Fruit fly (Drosophila melanogaster): Measurements from ENCODE around the gene colt.

Gene colt

dm6 chr2L:2729882-2730281 is 40.0 kb downstream of the colt start (continued):
- no peak for TF ChIP-seq CG10267 (tag; optimal IDR thresholded peaks at IDR 0.05)
- no peak for TF ChIP-seq Hr3 (GFP tag; optimal IDR thresholded peaks at IDR 0.05)
- no peak for TF ChIP-seq nerfin-2 (GFP tag; IDR thresholded peaks at IDR 0.05; ENCODE audit: partially characterized antibody)
- no peak for TF ChIP-seq disco-r (GFP tag; optimal IDR thresholded peaks at IDR 0.05)
- peak; percentile 54; the same call in 1 of the 2 replicates for TF ChIP-seq vvl (GFP tag; IDR thresholded peaks at IDR 0.05)
- peak; percentile 41 for TF ChIP-seq gem (tag; optimal IDR thresholded peaks at IDR 0.05)
- TF ChIP-seq Dll (GFP tag; IDR thresholded peaks at IDR 0.05; ENCODE audit: partially characterized antibody) = no peak
- peak; percentile 75 for TF ChIP-seq CG9932 (GFP tag; IDR thresholded peaks at IDR 0.05)
- TF ChIP-seq Side (GFP tag; optimal IDR thresholded peaks at IDR 0.05) = no peak
- no peak for TF ChIP-seq Fer2 (tag; optimal IDR thresholded peaks at IDR 0.05)
- no peak for TF ChIP-seq Oaz (GFP tag; IDR thresholded peaks at IDR 0.05)
- TF ChIP-seq CG11723 (GFP tag; optimal IDR thresholded peaks at IDR 0.05) = no peak
- TF ChIP-seq gsb-n (tag; optimal IDR thresholded peaks at IDR 0.05) = no peak
- TF ChIP-seq CG2202 (tag; optimal IDR thresholded peaks at IDR 0.05) = no peak
- TF ChIP-seq Ravus (GFP tag; IDR thresholded peaks at IDR 0.05) = no peak
- peak; percentile 54 for TF ChIP-seq E2f1 (GFP tag; IDR thresholded peaks at IDR 0.05)
- no peak for TF ChIP-seq Hand (GFP tag; optimal IDR thresholded peaks at IDR 0.05)
- no peak for TF ChIP-seq wor (GFP tag; IDR thresholded peaks at IDR 0.05)
- no peak for TF ChIP-seq CG8944 (GFP tag; optimal IDR thresholded peaks at IDR 0.05)
- TF ChIP-seq hb (GFP tag; IDR thresholded peaks at IDR 0.05; ENCODE audit: partially characterized antibody) = no peak
- TF ChIP-seq Aef1 (GFP tag; IDR thresholded peaks at IDR 0.05) = no peak
- TF ChIP-seq CG13894 (tag; optimal IDR thresholded peaks at IDR 0.05) = peak; percentile 54
- TF ChIP-seq crp (GFP tag; optimal IDR thresholded peaks at IDR 0.05) = no peak
- no peak for TF ChIP-seq eve (GFP tag; optimal IDR thresholded peaks at IDR 0.05)
- TF ChIP-seq sens-2 (GFP tag; IDR thresholded peaks at IDR 0.05) = no peak
- TF ChIP-seq wek (GFP tag; optimal IDR thresholded peaks at IDR 0.05) = no peak
- no peak for TF ChIP-seq Dad (GFP tag; optimal IDR thresholded peaks at IDR 0.05)
- TF ChIP-seq en (GFP tag; optimal IDR thresholded peaks at IDR 0.05) = no peak
- TF ChIP-seq Ets97D (GFP tag; optimal IDR thresholded peaks at IDR 0.05) = no peak
- TF ChIP-seq cg (GFP tag; optimal IDR thresholded peaks at IDR 0.05) = no peak
- no peak for TF ChIP-seq TFAM (GFP tag; optimal IDR thresholded peaks at IDR 0.05)
- TF ChIP-seq Sox102F (GFP tag; optimal IDR thresholded peaks at IDR 0.05) = peak; percentile 10
- TF ChIP-seq ara (GFP tag; IDR thresholded peaks at IDR 0.05) = no peak
- TF ChIP-seq Oli (tag; optimal IDR thresholded peaks at IDR 0.05) = peak; percentile 16
- TF ChIP-seq Poxn (GFP tag; IDR thresholded peaks at IDR 0.05) = no peak
- peak; percentile 65; the same call in 1 of the 4 replicates for TF ChIP-seq chinmo (GFP tag; IDR thresholded peaks at IDR 0.05; ENCODE audit: partially characterized antibody)
- TF ChIP-seq CG18619 (GFP tag; optimal IDR thresholded peaks at IDR 0.05) = peak; percentile 40
- no peak for TF ChIP-seq CG4854 (GFP tag; optimal IDR thresholded peaks at IDR 0.05)
- no peak for TF ChIP-seq br (optimal IDR thresholded peaks at IDR 0.05)
- no peak for TF ChIP-seq Lim3 (GFP tag; IDR thresholded peaks at IDR 0.05)
- peak; percentile 6 for TF ChIP-seq CG1603 (tag; optimal IDR thresholded peaks at IDR 0.05)
- peak; percentile 93 for TF ChIP-seq NFAT (GFP tag; IDR thresholded peaks at IDR 0.05)
- no peak for TF ChIP-seq grn (GFP tag; optimal IDR thresholded peaks at IDR 0.05)
- no peak for TF ChIP-seq B-H1 (GFP tag; IDR thresholded peaks at IDR 0.05)
- peak; percentile 61 for TF ChIP-seq Hmr (GFP tag; optimal IDR thresholded peaks at IDR 0.05)
- TF ChIP-seq CG18476 (GFP tag; optimal IDR thresholded peaks at IDR 0.05) = no peak
- TF ChIP-seq Ets65A (GFP tag) = peak; percentile 73
- TF ChIP-seq CG9609 (GFP tag; optimal IDR thresholded peaks at IDR 0.05) = no peak
- peak; percentile 44; the same call in 1 of the 2 replicates for TF ChIP-seq CG3847 (GFP tag; IDR thresholded peaks at IDR 0.05)
- TF ChIP-seq Rfx (GFP tag; IDR thresholded peaks at IDR 0.05) = peak; percentile 88
- TF ChIP-seq CG11456 (GFP tag; IDR thresholded peaks at IDR 0.05) = peak; percentile 83
- TF ChIP-seq zfh1 (GFP tag; IDR thresholded peaks at IDR 0.05) = no peak; the same call in 2 of the 3 replicates
